Worm (Caenorhabditis elegans) whole organism, L1 larva: ENCODE data around the gene nas-22.

Experiments used
- C16A3.4 ChIP-seq: fragments of 150-350 bp; optimal IDR thresholded peaks from 2 replicates; lab custom pipeline; 2014; ENCODE audit warnings: missing biosample characterization, missing genetic modification characterization
- C34B4.2 ChIP-seq: sonication (generic microtip); optimal IDR thresholded peaks from 2 replicates; lab custom pipeline; 2017; ENCODE audit warnings: mild to moderate bottlenecking, missing genetic modification characterization, missing compliant biosample characterization
- aha-1 ChIP-seq: fragments of 150-350 bp; optimal IDR thresholded peaks from 2 replicates; lab custom pipeline; 2014; ENCODE audit warnings: missing biosample characterization, missing genetic modification characterization
- aly-2 ChIP-seq: fragments of 150-350 bp; optimal IDR thresholded peaks from 2 replicates; lab custom pipeline; 2014; ENCODE audit warnings: missing biosample characterization, missing genetic modification characterization
- ama-1 ChIP-seq: fragments of 150-350 bp; optimal IDR thresholded peaks from 2 replicates; lab custom pipeline; 2014
- ceh-8 ChIP-seq: fragments of 200-800 bp; sonication (Bioruptor generic); optimal IDR thresholded peaks from 2 replicates; lab custom pipeline; 2018; ENCODE audit warnings: mild to moderate bottlenecking, missing genetic modification characterization, moderate library complexity, missing compliant biosample characterization
- ceh-82 ChIP-seq, 3 experiments: fragments of 150-350 bp in 1 of 3; sonication (generic microtip) in 2 of 3; optimal IDR thresholded peaks; 2 replicates each; lab custom pipeline; 2014 to 2017; ENCODE audit warnings: missing biosample characterization in 3 of 3, missing genetic modification characterization in 3 of 3
- ceh-88 ChIP-seq: fragments of 200-800 bp; sonication (Bioruptor generic); IDR thresholded peaks from 2 replicates; pipeline ENCODE4 v1.3.6; 2022; ENCODE audit warnings: missing genetic modification characterization, missing compliant biosample characterization
- ceh-90 ChIP-seq: sonication (generic microtip); optimal IDR thresholded peaks from 2 replicates; lab custom pipeline; 2016; ENCODE audit warnings: missing genetic modification characterization, missing compliant biosample characterization
- ces-1 ChIP-seq: fragments of 150-350 bp; optimal IDR thresholded peaks from 2 replicates; lab custom pipeline; 2014; ENCODE audit warnings: missing biosample characterization, missing genetic modification reagents, missing genetic modification characterization
- dpl-1 ChIP-seq, 3 experiments: fragments of 150-350 bp in 2 of 3; sonication (generic microtip) in 1 of 3; optimal IDR thresholded peaks; 2 replicates each; lab custom pipeline; 2014 to 2017; ENCODE audit warnings: missing biosample characterization in 3 of 3, missing genetic modification characterization in 3 of 3, missing genetic modification reagents in 3 of 3
- efl-1 ChIP-seq, 4 experiments: fragments of 150-350 bp; optimal IDR thresholded peaks in 3 of 4; peaks in 1 of 4; 1 replicate in 1 of 4; 2 replicates in 3 of 4; lab custom pipeline; 2014; ENCODE audit warnings: missing biosample characterization in 2 of 4, missing genetic modification characterization in 2 of 4, missing genetic modification reagents in 2 of 4
- egl-13 ChIP-seq: sonication (generic microtip); optimal IDR thresholded peaks from 2 replicates; lab custom pipeline; 2016; ENCODE audit warnings: missing genotype, missing genetic modification reagents, missing genetic modification characterization, missing compliant biosample characterization
- elt-2 ChIP-seq: sonication (generic microtip); optimal IDR thresholded peaks from 2 replicates; lab custom pipeline; 2016; ENCODE audit warnings: missing genetic modification characterization, mild to moderate bottlenecking, inconsistent platforms, missing compliant biosample characterization, missing genetic modification reagents
- elt-3 ChIP-seq, 6 experiments: fragments of 150-350 bp in 1 of 6; sonication (generic microtip); optimal IDR thresholded peaks; 2 replicates each; lab custom pipeline; 2017 to 2018; ENCODE audit warnings: missing biosample characterization in 6 of 6, missing genetic modification characterization in 6 of 6, inconsistent platforms in 1 of 6
- ets-5 ChIP-seq: fragments of 200-800 bp; sonication (Bioruptor generic); IDR thresholded peaks from 2 replicates; pipeline ENCODE4 v1.3.6; 2022; ENCODE audit warnings: missing genetic modification characterization, missing compliant biosample characterization
- fkh-10 ChIP-seq: sonication (generic microtip); optimal IDR thresholded peaks from 2 replicates; lab custom pipeline; 2017; ENCODE audit warnings: missing biosample characterization, missing genetic modification reagents, missing genetic modification characterization
- fkh-8 ChIP-seq: sonication (generic microtip); optimal IDR thresholded peaks from 2 replicates; lab custom pipeline; 2016; ENCODE audit warnings: mild to moderate bottlenecking, missing genetic modification characterization, missing compliant biosample characterization
- fos-1 ChIP-seq: fragments of 150-350 bp; optimal IDR thresholded peaks from 2 replicates; lab custom pipeline; 2014; ENCODE audit warnings: missing biosample characterization, missing genetic modification characterization
- hpl-2 ChIP-seq: fragments of 150-350 bp; optimal IDR thresholded peaks from 2 replicates; lab custom pipeline; 2014; ENCODE audit warnings: missing biosample characterization, missing genetic modification reagents, missing genetic modification characterization
- isw-1 ChIP-seq: fragments of 200-800 bp; sonication (Bioruptor generic); IDR thresholded peaks from 2 replicates; pipeline ENCODE4 v1.3.6; 2022; ENCODE audit warnings: missing genetic modification characterization, missing compliant biosample characterization
- jun-1 ChIP-seq: fragments of 150-350 bp; optimal IDR thresholded peaks from 2 replicates; lab custom pipeline; 2014; ENCODE audit warnings: missing biosample characterization, missing genetic modification reagents, missing genetic modification characterization
- lin-14 ChIP-seq: fragments of 200-800 bp; sonication (Bioruptor generic); optimal IDR thresholded peaks from 2 replicates; lab custom pipeline; 2018; ENCODE audit warnings: mild to moderate bottlenecking, missing genetic modification characterization, moderate library complexity, missing compliant biosample characterization
- lin-15B ChIP-seq: fragments of 150-350 bp; sonication (generic microtip); optimal IDR thresholded peaks from 3 replicates; lab custom pipeline; 2014; ENCODE audit warnings: missing biosample characterization, missing genetic modification characterization
- lin-35 ChIP-seq, 2 experiments: fragments of 150-350 bp; optimal IDR thresholded peaks; 2 replicates each; lab custom pipeline; 2014; ENCODE audit warnings: missing biosample characterization in 2 of 2, missing genetic modification characterization in 2 of 2, missing genetic modification reagents in 2 of 2
- lir-3 ChIP-seq: sonication (generic microtip); optimal IDR thresholded peaks from 2 replicates; lab custom pipeline; 2016; ENCODE audit warnings: mild to moderate bottlenecking, missing genetic modification characterization, moderate library complexity, missing compliant biosample characterization; ENCODE audit not compliant: poor library complexity
- mab-9 ChIP-seq: fragments of 200-800 bp; sonication (Bioruptor generic); IDR thresholded peaks from 2 replicates; pipeline ENCODE4 v1.3.6; 2022; ENCODE audit warnings: missing genetic modification reagents, missing genetic modification characterization, missing compliant biosample characterization
- mdl-1 ChIP-seq, 2 experiments: fragments of 150-350 bp; optimal IDR thresholded peaks; 2 replicates each; lab custom pipeline; 2014 to 2017; ENCODE audit warnings: missing biosample characterization in 2 of 2, missing genetic modification characterization in 2 of 2, inconsistent platforms in 1 of 2
- mef-2 ChIP-seq: fragments of 150-350 bp; optimal IDR thresholded peaks from 2 replicates; lab custom pipeline; 2014; ENCODE audit warnings: missing biosample characterization, missing genetic modification characterization
- nhr-19 ChIP-seq: fragments of 200-800 bp; sonication (Bioruptor generic); conservative IDR thresholded peaks from 2 replicates; pipeline ENCODE4 v1.3.6; 2022; ENCODE audit warnings: missing genetic modification characterization, missing compliant biosample characterization
- nhr-237 ChIP-seq: fragments of 150-350 bp; optimal IDR thresholded peaks from 2 replicates; lab custom pipeline; 2014; ENCODE audit warnings: missing biosample characterization, missing genetic modification characterization
- nhr-76 ChIP-seq: sonication (generic microtip); optimal IDR thresholded peaks from 2 replicates; lab custom pipeline; 2017; ENCODE audit warnings: missing biosample characterization, missing genetic modification characterization
- nhr-84 ChIP-seq: sonication (generic microtip); optimal IDR thresholded peaks from 2 replicates; lab custom pipeline; 2017; ENCODE audit warnings: missing biosample characterization, missing genetic modification characterization
- pax-3 ChIP-seq: fragments of 200-800 bp; sonication (Bioruptor generic); optimal IDR thresholded peaks from 2 replicates; lab custom pipeline; 2018; ENCODE audit warnings: mild to moderate bottlenecking, missing genetic modification characterization, moderate library complexity, missing compliant biosample characterization
- pqm-1 ChIP-seq: sonication (generic microtip); optimal IDR thresholded peaks from 3 replicates; lab custom pipeline; 2017; ENCODE audit warnings: missing biosample characterization, missing genetic modification characterization
- rnt-1 ChIP-seq: sonication (generic microtip); optimal IDR thresholded peaks from 2 replicates; lab custom pipeline; 2016; ENCODE audit warnings: mild to moderate bottlenecking, missing genetic modification characterization, moderate library complexity, missing compliant biosample characterization
- skn-1 ChIP-seq: fragments of 150-350 bp; optimal IDR thresholded peaks from 2 replicates; lab custom pipeline; 2014; ENCODE audit warnings: missing biosample characterization, missing genetic modification characterization
- snpc-4 ChIP-seq: fragments of 150-350 bp; optimal IDR thresholded peaks from 2 replicates; lab custom pipeline; 2014; ENCODE audit warnings: missing biosample characterization, missing genetic modification characterization
- snu-23 ChIP-seq: sonication (generic microtip); optimal IDR thresholded peaks from 2 replicates; lab custom pipeline; 2016; ENCODE audit warnings: missing genetic modification characterization, missing compliant biosample characterization
- sox-4 ChIP-seq: sonication (generic microtip); optimal IDR thresholded peaks from 2 replicates; lab custom pipeline; 2016; ENCODE audit warnings: missing genetic modification characterization, missing compliant biosample characterization
- sup-37 ChIP-seq: fragments of 200-800 bp; sonication (Bioruptor generic); optimal IDR thresholded peaks from 2 replicates; lab custom pipeline; 2018; ENCODE audit warnings: mild to moderate bottlenecking, missing genetic modification characterization, missing compliant biosample characterization
- swsn-7 ChIP-seq: sonication (generic microtip); optimal IDR thresholded peaks from 2 replicates; lab custom pipeline; 2016; ENCODE audit warnings: missing genetic modification characterization, missing compliant biosample characterization
- tlp-1 ChIP-seq: fragments of 150-350 bp; optimal IDR thresholded peaks from 2 replicates; lab custom pipeline; 2014; ENCODE audit warnings: missing biosample characterization, missing genetic modification characterization
- unc-130 ChIP-seq: fragments of 150-350 bp; optimal IDR thresholded peaks from 2 replicates; lab custom pipeline; 2017; ENCODE audit warnings: missing biosample characterization, missing genetic modification characterization, inconsistent platforms
- unc-30 ChIP-seq: sonication (generic microtip); optimal IDR thresholded peaks from 2 replicates; lab custom pipeline; 2017; ENCODE audit warnings: missing biosample characterization, missing genetic modification characterization
- unc-86 ChIP-seq: sonication (generic microtip); optimal IDR thresholded peaks from 2 replicates; lab custom pipeline; 2016; ENCODE audit warnings: missing genetic modification characterization, missing compliant biosample characterization
- vab-15 ChIP-seq: sonication (generic microtip); optimal IDR thresholded peaks from 2 replicates; lab custom pipeline; 2017; ENCODE audit warnings: missing genotype, mild to moderate bottlenecking, missing genetic modification characterization, missing compliant biosample characterization
- ztf-11 ChIP-seq, 2 experiments: sonication (generic microtip); optimal IDR thresholded peaks; 2 replicates each; lab custom pipeline; 2016 to 2017; ENCODE audit warnings: missing genetic modification characterization in 2 of 2, missing biosample characterization in 1 of 2, missing compliant biosample characterization in 1 of 2
- ztf-4 ChIP-seq: fragments of 150-350 bp; optimal IDR thresholded peaks from 2 replicates; lab custom pipeline; 2014; ENCODE audit warnings: missing biosample characterization, missing genetic modification characterization

Gene nas-22

DNA sequence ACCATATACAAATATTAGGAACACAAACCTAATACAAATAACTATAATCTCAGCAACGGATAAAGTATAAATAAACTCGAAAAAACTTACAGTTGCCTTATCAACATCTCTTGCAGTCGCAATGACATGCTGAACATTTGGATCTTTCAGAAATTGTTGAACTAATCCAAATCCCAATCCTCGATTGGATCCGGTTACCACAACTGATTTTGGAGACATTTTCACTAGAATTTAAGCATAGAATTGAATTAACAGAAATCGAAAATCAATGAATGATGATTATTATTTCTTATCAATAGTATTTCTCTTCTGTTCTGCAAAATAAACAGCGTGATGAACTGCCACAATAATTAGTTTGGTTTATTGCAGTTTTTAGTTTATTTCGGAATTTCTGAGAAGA, 45.7 kb downstream of the nas-22 start, which contains the start of the genes C55A6.11 and C55A6.7:
C55A6.11 (plus strand) TSS at position 301 of the 400 bp plus-strand sequence.
C55A6.7 (minus strand) TSS at position 316 of the 400 bp plus-strand sequence.
- no peak for TF ChIP-seq lin-35 (GFP tag; optimal IDR thresholded peaks at IDR 0.05; lab: Kevin White, UChicago)
- TF ChIP-seq skn-1 (tag; lab: Kevin White, UChicago) = no peak
- no peak for TF ChIP-seq tlp-1 (tag; lab: Kevin White, UChicago)
- TF ChIP-seq rnt-1 (tag; lab: Kevin White, UChicago) = no peak
- no peak for TF ChIP-seq isw-1 (GFP tag; lab: Robert Waterston, UW)
- TF ChIP-seq sup-37 = no peak
- TF ChIP-seq hpl-2 (GFP tag; lab: Kevin White, UChicago) = no peak
- no peak for TF ChIP-seq nhr-76 (tag; lab: Kevin White, UChicago)
- no peak for TF ChIP-seq ceh-82 (tag; optimal IDR thresholded peaks at IDR 0.05; lab: Kevin White, UChicago)
- TF ChIP-seq efl-1 (optimal IDR thresholded peaks at IDR 0.05; lab: Kevin White, UChicago) = no peak
- no peak for TF ChIP-seq efl-1 (GFP tag; optimal IDR thresholded peaks at IDR 0.05 in 1 of 2; lab: Kevin White, UChicago)
- TF ChIP-seq ets-5 (GFP tag; lab: Robert Waterston, UW) = no peak
- no peak for TF ChIP-seq unc-130 (tag; lab: Kevin White, UChicago)
- TF ChIP-seq mab-9 (GFP tag; lab: Robert Waterston, UW) = no peak
- TF ChIP-seq ama-1 (lab: Kevin White, UChicago) = no peak
- TF ChIP-seq aly-2 (tag; lab: Kevin White, UChicago) = no peak
- TF ChIP-seq ceh-90 (tag; lab: Kevin White, UChicago) = no peak
- no peak for TF ChIP-seq unc-86
- no peak for TF ChIP-seq fos-1 (tag; lab: Kevin White, UChicago)

DNA sequence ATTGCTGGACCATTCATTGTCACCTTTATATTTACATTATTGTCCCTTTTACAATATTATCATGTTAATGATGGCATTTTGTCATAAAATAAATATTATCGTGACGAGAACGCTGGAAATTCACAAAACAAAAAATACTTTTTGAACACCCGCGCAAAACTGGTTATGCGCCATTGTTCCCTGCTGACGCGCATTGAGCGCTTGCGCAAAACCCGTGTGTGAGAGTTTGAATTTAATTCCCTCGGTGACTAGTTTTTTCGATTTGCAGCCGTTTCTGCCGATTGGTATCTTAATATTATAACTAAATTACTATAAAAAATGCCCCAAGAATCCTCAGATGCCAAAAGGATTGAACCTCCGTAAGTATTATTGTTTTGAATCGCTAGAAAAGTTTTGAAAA, 46.9 kb downstream of the nas-22 start, which contains the start of gene pafo-1:
pafo-1 (plus strand) TSS at position 256 of the 400 bp plus-strand sequence.
- TF ChIP-seq tlp-1 (tag; lab: Kevin White, UChicago) = no peak
- TF ChIP-seq ceh-8 (GFP tag; lab: Kevin White, UChicago) = peak; percentile 92
- TF ChIP-seq ztf-11 (tag; optimal IDR thresholded peaks at IDR 0.05; lab: Kevin White, UChicago) = peak in 1 of 2 experiments; percentile 79
- TF ChIP-seq jun-1 (tag; lab: Kevin White, UChicago) = peak; percentile 88
- peak; percentile 82 for TF ChIP-seq C16A3.4
- TF ChIP-seq ces-1 = no peak
- peak; percentile 99 for TF ChIP-seq dpl-1 (GFP tag; optimal IDR thresholded peaks at IDR 0.05; lab: Kevin White, UChicago)
- TF ChIP-seq fkh-10 (GFP tag; lab: Kevin White, UChicago) = peak; percentile 71
- peak in 1 of 2 experiments; percentile 78 for TF ChIP-seq mdl-1 (tag; optimal IDR thresholded peaks at IDR 0.05; lab: Kevin White, UChicago)
- TF ChIP-seq swsn-7 (tag; lab: Kevin White, UChicago) = peak; percentile 90
- TF ChIP-seq C34B4.2 (tag; lab: Kevin White, UChicago) = peak; percentile 5
- TF ChIP-seq lin-14 (GFP tag; lab: Kevin White, UChicago) = peak; percentile 84
- TF ChIP-seq sup-37 = peak; percentile 79
- peak; percentile 81 for TF ChIP-seq sox-4
- TF ChIP-seq unc-86 = peak; percentile 89
- peak in 2 of 6 experiments; percentile 79 to 80 for TF ChIP-seq elt-3 (tag; optimal IDR thresholded peaks at IDR 0.05; lab: Kevin White, UChicago)
- peak; percentile 92 for TF ChIP-seq nhr-19 (GFP tag; lab: Robert Waterston, UW)
- TF ChIP-seq isw-1 (GFP tag; lab: Robert Waterston, UW) = peak; percentile 89
- peak; percentile 75 for TF ChIP-seq elt-2 (tag; lab: Kevin White, UChicago)
- no peak for TF ChIP-seq pqm-1 (tag; lab: Kevin White, UChicago)
- peak; percentile 80 to 93 (median 92) for TF ChIP-seq ceh-82 (tag; optimal IDR thresholded peaks at IDR 0.05; lab: Kevin White, UChicago)
- TF ChIP-seq snu-23 = peak; percentile 92
- peak; percentile 49 for TF ChIP-seq ztf-4 (tag; lab: Kevin White, UChicago)
- peak; percentile 68 for TF ChIP-seq lir-3
- peak; percentile 43 for TF ChIP-seq nhr-76 (tag; lab: Kevin White, UChicago)
- peak; percentile 62 for TF ChIP-seq pax-3 (tag; lab: Kevin White, UChicago)
- peak; percentile 20; the same call in 1 of the 2 replicates for TF ChIP-seq ceh-88 (GFP tag; lab: Robert Waterston, UW)
- peak; percentile 65 for TF ChIP-seq mef-2 (tag; lab: Kevin White, UChicago)
- TF ChIP-seq egl-13 = peak; percentile 77
- TF ChIP-seq nhr-237 (tag; lab: Kevin White, UChicago) = peak; percentile 35
- TF ChIP-seq lin-15B = peak; percentile 79
- peak; percentile 92 for TF ChIP-seq skn-1 (tag; lab: Kevin White, UChicago)
- peak; percentile 87 for TF ChIP-seq aly-2 (tag; lab: Kevin White, UChicago)
- no peak for TF ChIP-seq vab-15 (tag; lab: Kevin White, UChicago)
- TF ChIP-seq nhr-84 (tag; lab: Kevin White, UChicago) = no peak
- peak; percentile 83 for TF ChIP-seq snpc-4 (tag; lab: Kevin White, UChicago)
- peak; percentile 98 to 99 for TF ChIP-seq efl-1 (optimal IDR thresholded peaks at IDR 0.05; lab: Kevin White, UChicago)
- TF ChIP-seq efl-1 (GFP tag; optimal IDR thresholded peaks at IDR 0.05 in 1 of 2; lab: Kevin White, UChicago) = peak; percentile 99 to 100
- TF ChIP-seq fkh-8 = peak; percentile 79
- TF ChIP-seq unc-30 (tag; lab: Kevin White, UChicago) = no peak
- peak; percentile 56 for TF ChIP-seq aha-1
